Fruit fly (Drosophila melanogaster) whole organism, wandering third instar larva: ENCODE data around the gene CG34253.

Experiments
- CG9705 ChIP-seq: fragments of 200-800 bp; sonication (Bioruptor generic); optimal IDR thresholded peaks from 2 replicates; lab custom pipeline; 2018; ENCODE audit warnings: missing biosample characterization, mild to moderate bottlenecking, missing genetic modification characterization
- Hr78 ChIP-seq: fragments of >200 bp; optimal IDR thresholded peaks from 2 replicates; lab custom pipeline; 2017; ENCODE audit warnings: missing biosample characterization, missing genetic modification characterization
- Jra ChIP-seq: sonication (Bioruptor generic); optimal IDR thresholded peaks from 2 replicates; lab custom pipeline; 2016; ENCODE audit warnings: missing biosample characterization, missing genetic modification characterization
- Myc ChIP-seq: fragments of >200 bp; optimal IDR thresholded peaks from 2 replicates; lab custom pipeline; 2017
- OdsH ChIP-seq: fragments of 200-800 bp; sonication (Bioruptor generic); optimal IDR thresholded peaks from 2 replicates; lab custom pipeline; 2016; ENCODE audit warnings: missing biosample characterization, mild to moderate bottlenecking, missing genetic modification characterization
- br ChIP-seq: fragments of 200-800 bp; sonication (Bioruptor generic); optimal IDR thresholded peaks from 2 replicates; lab custom pipeline; 2016; ENCODE audit warnings: missing biosample characterization, missing genetic modification characterization
- fru ChIP-seq: fragments of 200-800 bp; sonication (Bioruptor generic); optimal IDR thresholded peaks from 3 replicates; lab custom pipeline; 2016; ENCODE audit warnings: missing biosample characterization, mild to moderate bottlenecking, missing genetic modification characterization
- h ChIP-seq: fragments of 200-800 bp; sonication (Bioruptor generic); optimal IDR thresholded peaks from 3 replicates; lab custom pipeline; 2016; ENCODE audit warnings: missing biosample characterization, mild to moderate bottlenecking, missing genetic modification characterization
- jim ChIP-seq: fragments of 175-275, 200-325 bp; sonication (Bioruptor generic); optimal IDR thresholded peaks from 2 replicates; lab custom pipeline; 2016; ENCODE audit warnings: missing biosample characterization, mild to moderate bottlenecking, missing genetic modification characterization
- lola ChIP-seq: fragments of >200 bp; optimal IDR thresholded peaks from 2 replicates; lab custom pipeline; 2017; ENCODE audit warnings: missing biosample characterization, missing genetic modification characterization
- psq ChIP-seq: fragments of 200-800 bp; sonication (Bioruptor generic); optimal IDR thresholded peaks from 3 replicates; lab custom pipeline; 2017; ENCODE audit warnings: missing biosample characterization, mild to moderate bottlenecking, missing genetic modification characterization, moderate library complexity
- sv ChIP-seq: fragments of 200-800 bp; sonication (Bioruptor generic); optimal IDR thresholded peaks from 3 replicates; lab custom pipeline; 2016; ENCODE audit warnings: missing biosample characterization, missing genetic modification characterization
- woc ChIP-seq: sonication (Bioruptor generic); optimal IDR thresholded peaks from 2 replicates; lab custom pipeline; 2016; ENCODE audit warnings: missing biosample characterization, mild to moderate bottlenecking, missing genetic modification characterization

DNA sequence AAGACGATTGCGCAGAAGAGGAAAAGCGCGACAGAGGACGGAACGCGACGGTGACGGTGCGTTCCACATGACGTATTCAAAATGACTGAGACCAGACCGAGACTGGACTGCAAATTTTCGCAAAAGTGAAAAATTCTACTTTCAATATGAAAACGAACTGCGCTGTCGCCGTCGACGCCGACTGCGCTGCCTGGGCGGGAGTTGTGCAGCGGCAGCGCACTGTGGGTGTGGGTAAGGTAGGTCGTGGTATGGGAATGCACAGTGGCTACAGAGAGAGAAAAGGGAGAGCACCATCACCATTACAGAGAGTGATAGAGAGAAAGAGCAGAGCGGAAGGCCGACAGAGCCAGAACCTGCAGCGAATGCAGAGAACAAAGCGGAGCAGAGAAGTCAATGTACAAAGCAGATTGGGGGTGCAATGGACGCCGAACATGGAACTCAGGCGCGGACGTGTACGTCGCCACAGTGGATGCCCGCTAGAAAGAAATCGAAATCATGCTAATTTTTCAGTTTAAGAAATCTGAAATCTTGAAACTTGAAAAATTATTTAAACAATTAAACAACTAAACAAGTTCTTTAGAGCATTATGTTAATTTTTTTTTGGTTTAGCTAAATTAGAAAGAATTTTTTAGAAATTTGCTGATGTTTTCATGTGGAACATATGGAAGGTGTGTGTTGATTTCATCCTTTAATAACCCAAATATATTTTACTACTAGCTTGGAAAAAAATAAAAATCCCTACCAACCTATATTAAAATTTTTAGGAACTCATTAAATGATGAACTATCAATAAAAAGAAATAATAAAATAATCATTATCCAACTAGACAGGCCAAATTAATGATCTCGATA lies 22.3 kb downstream of the CG34253 start, which contains the start of gene Eip75B:
- TF ChIP-seq jim (GFP tag; lab: Kevin White, UChicago) (no peak), sv (GFP tag; lab: Kevin White, UChicago) (no peak), Jra (GFP tag; lab: Kevin White, UChicago) (no peak), fru (GFP tag; lab: Kevin White, UChicago) (peak; percentile 57), Hr78 (no peak), br (GFP tag; lab: Kevin White, UChicago) (peak; percentile 42), CG9705 (GFP tag; lab: Kevin White, UChicago) (no peak), lola (no peak), OdsH (GFP tag; lab: Kevin White, UChicago) (peak; percentile 57), Myc (lab: Kevin White, UChicago) (no peak), woc (GFP tag; lab: Kevin White, UChicago) (peak; percentile 59), h (GFP tag; lab: Kevin White, UChicago) (peak; percentile 46), psq (GFP tag; lab: Kevin White, UChicago) (peak; percentile 86)
